Worm (Caenorhabditis elegans) whole organism, late embryonic: Measurements from ENCODE around the gene glb-14.

Experiments
- K09A11.1 ChIP-seq: sonication (generic microtip); optimal IDR thresholded peaks from 2 replicates; lab custom pipeline; 2017; ENCODE audit warnings: antibody characterized with exemption, mild to moderate bottlenecking, missing genetic modification characterization, missing compliant biosample characterization; ENCODE audit not compliant: insufficient read depth
- ceh-48 ChIP-seq: sonication (generic microtip); optimal IDR thresholded peaks from 2 replicates; lab custom pipeline; 2016; ENCODE audit warnings: missing genetic modification characterization, inconsistent platforms, missing compliant biosample characterization
- fkh-10 ChIP-seq: fragments of 150-350 bp; optimal IDR thresholded peaks from 2 replicates; lab custom pipeline; 2014; ENCODE audit warnings: missing biosample characterization, missing genetic modification reagents, missing genetic modification characterization
- pros-1 ChIP-seq: fragments of 150-350 bp; optimal IDR thresholded peaks from 2 replicates; lab custom pipeline; 2014; ENCODE audit warnings: missing biosample characterization, missing genetic modification reagents, missing genetic modification characterization

DNA sequence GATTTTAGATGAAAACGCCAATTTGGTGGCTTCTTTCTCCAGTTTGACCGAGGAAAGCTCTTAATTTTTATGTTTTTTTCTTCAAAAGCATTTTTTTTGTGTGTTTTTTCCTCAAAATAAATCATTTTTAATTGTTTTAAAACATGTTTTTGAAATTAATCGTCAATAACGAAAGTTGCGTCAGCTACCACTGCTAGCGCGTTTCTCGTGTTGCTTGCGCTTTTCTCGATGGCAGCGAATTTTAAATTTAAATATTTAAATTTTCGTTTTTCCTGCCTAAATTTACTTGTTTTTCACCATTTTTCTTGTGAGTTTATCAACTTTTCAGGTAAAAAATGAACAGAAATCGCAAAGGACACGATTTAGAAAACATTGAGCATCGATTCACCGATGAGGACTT is 6.9 kb downstream of the glb-14 start, which contains the start of gene prde-1:
- TF ChIP-seq ceh-48 (no peak), pros-1 (tag; lab: Kevin White, UChicago) (no peak), K09A11.1 (tag; lab: Kevin White, UChicago) (no peak), fkh-10 (GFP tag; lab: Kevin White, UChicago) (no peak)
